Worm (Caenorhabditis elegans) whole organism, young adult: Measurements from ENCODE around the gene hsp-90.

Experiments used
- atf-7 ChIP-seq: sonication (generic microtip); optimal IDR thresholded peaks from 2 replicates; lab custom pipeline; 2017; ENCODE audit warnings: mild to moderate bottlenecking, missing genetic modification characterization, missing compliant biosample characterization
- attf-6 ChIP-seq: fragments of 200-800 bp; sonication (Bioruptor generic); IDR thresholded peaks from 2 replicates; pipeline ENCODE4 v1.3.6; 2022; ENCODE audit warnings: missing genetic modification reagents, missing genetic modification characterization, missing compliant biosample characterization
- lsl-1 ChIP-seq: fragments of 200-800 bp; sonication (Bioruptor generic); optimal IDR thresholded peaks from 2 replicates; lab custom pipeline; 2018; ENCODE audit warnings: mild to moderate bottlenecking, missing genetic modification characterization, moderate library complexity, missing compliant biosample characterization
- nhr-80 ChIP-seq: sonication (generic microtip); optimal IDR thresholded peaks from 2 replicates; lab custom pipeline; 2016; ENCODE audit warnings: missing genetic modification characterization, missing compliant biosample characterization
- unc-62 ChIP-seq: fragments of 150-350 bp; optimal IDR thresholded peaks from 2 replicates; lab custom pipeline; 2014; ENCODE audit warnings: missing biosample characterization, missing genetic modification reagents, missing genetic modification characterization

DNA sequence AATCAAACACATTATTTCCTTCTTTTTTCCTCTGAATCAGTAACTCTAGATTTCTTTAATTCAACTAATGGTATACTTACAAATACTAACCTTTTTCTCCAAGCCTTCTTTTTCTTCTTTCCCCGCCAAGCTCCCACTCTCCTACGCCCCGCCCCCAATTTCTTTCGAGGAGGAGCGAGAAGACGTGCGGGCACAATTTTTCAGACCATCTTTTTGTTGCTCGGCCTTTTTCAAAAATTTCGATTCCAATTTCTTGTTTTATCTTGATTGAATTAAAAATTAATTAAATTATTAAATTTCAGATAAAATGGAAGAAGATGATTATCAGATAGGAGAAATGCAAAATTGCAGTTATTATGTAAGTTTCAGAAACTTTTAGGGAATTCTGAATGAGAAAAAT is 4.7 kb upstream of the hsp-90 start, which contains the start of gene C47E8.3:
- TF ChIP-seq nhr-80 (no peak), unc-62 (GFP tag; lab: Kevin White, UChicago) (no peak), attf-6 (no peak), lsl-1 (GFP tag; lab: Kevin White, UChicago) (no peak), atf-7 (no peak)
